Fruit fly (Drosophila melanogaster): ENCODE data around the gene vret.

vret gene

DNA sequence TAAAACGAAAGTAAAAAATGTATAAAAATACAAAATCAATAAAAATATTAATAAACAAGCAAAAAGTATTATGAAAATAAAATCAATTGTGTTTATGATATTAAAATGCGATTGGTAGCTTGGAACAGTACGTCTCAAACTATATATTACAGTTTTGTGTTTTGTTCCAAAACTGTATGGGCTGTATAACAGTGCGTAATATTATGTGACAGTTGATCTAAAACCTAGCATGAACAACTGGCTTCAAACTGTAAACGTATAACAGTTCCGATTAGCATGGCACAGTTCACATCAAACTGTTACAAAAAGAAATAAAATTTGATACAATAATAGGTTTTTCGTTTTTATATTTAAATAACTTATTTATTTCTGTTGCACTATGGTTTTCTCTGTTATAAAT lies 48.6 kb upstream of the vret start (continued):
- TF ChIP-seq fd96Cb (tag; optimal IDR thresholded peaks at IDR 0.05) (no peak), wek (GFP tag; optimal IDR thresholded peaks at IDR 0.05) (no peak), hbn (GFP tag; IDR thresholded peaks at IDR 0.05; ENCODE audit: partially characterized antibody) (no peak), CG7357 (GFP tag; IDR thresholded peaks at IDR 0.05) (no peak), caup (GFP tag; optimal IDR thresholded peaks at IDR 0.05; ENCODE audit: severe bottlenecking) (no peak), CG11093 (GFP tag; IDR thresholded peaks at IDR 0.05) (no peak), onecut (GFP tag; IDR thresholded peaks at IDR 0.05) (no peak), zen (tag; optimal IDR thresholded peaks at IDR 0.05) (peak; percentile 55), CG8924 (tag; optimal IDR thresholded peaks at IDR 0.05) (no peak), CG3065 (GFP tag; optimal IDR thresholded peaks at IDR 0.05) (no peak), usp (GFP tag; optimal IDR thresholded peaks at IDR 0.05) (no peak), CG2678 (tag; optimal IDR thresholded peaks at IDR 0.05) (no peak), CG12659 (GFP tag; optimal IDR thresholded peaks at IDR 0.05) (no peak), disco-r (GFP tag; optimal IDR thresholded peaks at IDR 0.05) (peak; percentile 9), CkIIα-i1 (GFP tag; IDR thresholded peaks at IDR 0.05) (no peak), chinmo (GFP tag; IDR thresholded peaks at IDR 0.05; ENCODE audit: partially characterized antibody) (0 out of 4 replicates have a peak, but pooled peaks have one; percentile 43), gsb (GFP tag; IDR thresholded peaks at IDR 0.05) (no peak), so (GFP tag; IDR thresholded peaks at IDR 0.05) (no peak), B-H2 (GFP tag; optimal IDR thresholded peaks at IDR 0.05) (peak; percentile 37), Hr78 (GFP tag; optimal IDR thresholded peaks at IDR 0.05) (no peak), Six4 (GFP tag; optimal IDR thresholded peaks at IDR 0.05) (no peak), sr (GFP tag; IDR thresholded peaks at IDR 0.05) (no peak), CG3407 (GFP tag; optimal IDR thresholded peaks at IDR 0.05) (no peak), CG4730 (GFP tag; IDR thresholded peaks at IDR 0.05) (no peak), CG6813 (GFP tag; optimal IDR thresholded peaks at IDR 0.05) (no peak), B-H1 (GFP tag; IDR thresholded peaks at IDR 0.05) (no peak), CG14965 (GFP tag; optimal IDR thresholded peaks at IDR 0.05; ENCODE audit: borderline replicate concordance) (no peak), stc (GFP tag; IDR thresholded peaks at IDR 0.05) (no peak), tll (GFP tag; optimal IDR thresholded peaks at IDR 0.05) (no peak), Scr (GFP tag; IDR thresholded peaks at IDR 0.05; ENCODE audit: partially characterized antibody) (peak; percentile 53), knrl (GFP tag; IDR thresholded peaks at IDR 0.05; ENCODE audit: partially characterized antibody) (peak; percentile 87), CG2199 (GFP tag; IDR thresholded peaks at IDR 0.05) (peak; percentile 96), yki (optimal IDR thresholded peaks at IDR 0.05) (no peak), CG4707 (GFP tag; optimal IDR thresholded peaks at IDR 0.05) (no peak), GATAe (GFP tag; conservative IDR thresholded peaks at IDR 0.05) (no peak), Atf-2 (GFP tag; optimal IDR thresholded peaks at IDR 0.05) (no peak), CG1832 (GFP tag; optimal IDR thresholded peaks at IDR 0.05) (no peak), Dbx (GFP tag; IDR thresholded peaks at IDR 0.05) (no peak), CG1792 (GFP tag; optimal IDR thresholded peaks at IDR 0.05) (no peak), Dref (GFP tag; IDR thresholded peaks at IDR 0.05) (no peak), E2f1 (GFP tag; IDR thresholded peaks at IDR 0.05) (no peak), Dfd (GFP tag; optimal IDR thresholded peaks at IDR 0.05) (no peak), Sin3A (optimal IDR thresholded peaks at IDR 0.05) (no peak), CG16815 (GFP tag; optimal IDR thresholded peaks at IDR 0.05) (no peak), Chrac-16 (GFP tag; optimal IDR thresholded peaks at IDR 0.05) (no peak), vvl (GFP tag; IDR thresholded peaks at IDR 0.05) (0 out of 2 replicates have a peak, but pooled peaks have one; percentile 6), sens (GFP tag) (no peak), Dll (GFP tag; IDR thresholded peaks at IDR 0.05; ENCODE audit: partially characterized antibody) (no peak), seq (GFP tag; IDR thresholded peaks at IDR 0.05) (no peak), bowl (GFP tag; IDR thresholded peaks at IDR 0.05) (no peak), ind (GFP tag; optimal IDR thresholded peaks at IDR 0.05) (no peak), CG12769 (tag; optimal IDR thresholded peaks at IDR 0.05) (no peak)

All from whole organism, embryonic.